Worm (Caenorhabditis elegans): ENCODE data around the gene far-4.

far-4 gene

DNA sequence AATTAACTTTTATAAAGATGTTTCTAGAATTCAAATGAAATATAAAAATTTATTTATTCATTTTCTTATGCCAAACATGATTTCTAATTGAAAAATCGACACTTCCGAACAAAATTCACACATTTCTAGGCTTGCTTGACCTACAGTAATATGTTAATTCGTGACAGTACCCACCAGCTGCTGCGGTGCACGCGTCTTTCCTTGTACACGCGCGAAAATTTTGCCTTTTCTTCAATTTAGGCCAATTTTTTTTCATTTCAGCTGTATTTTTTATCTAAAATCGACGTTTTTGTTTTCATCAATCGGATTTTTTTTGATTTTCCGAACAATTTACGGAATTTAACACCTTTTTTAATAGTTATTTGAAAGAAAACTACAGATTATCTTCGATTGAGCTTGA is 609 bp upstream of the far-4 start:
- TF ChIP-seq ceh-13 (GFP tag; optimal IDR thresholded peaks at IDR 0.05) (no peak), F13C5.2 (tag; optimal IDR thresholded peaks at IDR 0.05) (no peak), hmg-4 (GFP tag; optimal IDR thresholded peaks at IDR 0.05) (no peak), hmbx-1 (tag; optimal IDR thresholded peaks at IDR 0.05) (no peak), hnd-1 (tag; optimal IDR thresholded peaks at IDR 0.05) (no peak), pes-1 (GFP tag; IDR thresholded peaks at IDR 0.05) (no peak), tra-4 (tag; optimal IDR thresholded peaks at IDR 0.05) (no peak), scrt-1 (GFP tag; IDR thresholded peaks at IDR 0.05) (no peak), sea-1 (GFP tag; conservative IDR thresholded peaks at IDR 0.05) (no peak), ets-7 (tag; optimal IDR thresholded peaks at IDR 0.05) (no peak), tbx-11 (GFP tag; IDR thresholded peaks at IDR 0.05) (no peak), ceh-36 (tag; optimal IDR thresholded peaks at IDR 0.05) (no peak), flt-1 (GFP tag; IDR thresholded peaks at IDR 0.05) (no peak), aly-1 (tag; optimal IDR thresholded peaks at IDR 0.05) (no peak), B0310.2 (tag; optimal IDR thresholded peaks at IDR 0.05) (no peak), tbx-37 (GFP tag; conservative IDR thresholded peaks at IDR 0.05) (no peak), ama-1 (optimal IDR thresholded peaks at IDR 0.05) (no peak)

DNA sequence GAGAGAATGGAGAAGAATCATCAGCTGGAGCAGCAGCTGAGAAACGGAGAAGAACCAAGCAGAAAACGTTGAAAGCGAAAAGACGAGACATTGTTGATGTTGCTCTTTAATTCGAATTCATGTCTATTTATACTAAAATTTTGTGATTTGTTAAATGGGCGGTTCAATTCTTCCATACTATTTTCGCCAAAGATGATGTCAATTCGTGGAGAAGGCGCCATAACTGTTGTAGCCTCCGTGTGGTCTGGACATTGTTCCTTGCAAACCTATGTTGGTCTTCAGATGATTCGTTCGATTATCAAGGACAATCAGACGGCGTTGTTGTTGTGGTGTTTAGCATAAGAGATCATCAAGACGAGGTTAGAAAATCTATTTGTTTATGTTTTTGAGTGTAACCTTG is 2.0 kb downstream of the far-4 start, which contains the start of gene far-3:
Gene far-3 (minus strand): TSS at position 101 of the 400 bp plus-strand sequence.
- TF ChIP-seq ceh-13 (GFP tag; optimal IDR thresholded peaks at IDR 0.05) (no peak), hmbx-1 (tag; optimal IDR thresholded peaks at IDR 0.05) (no peak), tbx-11 (GFP tag; IDR thresholded peaks at IDR 0.05) (no peak), B0310.2 (tag; optimal IDR thresholded peaks at IDR 0.05) (no peak), ama-1 (optimal IDR thresholded peaks at IDR 0.05) (no peak)

DNA sequence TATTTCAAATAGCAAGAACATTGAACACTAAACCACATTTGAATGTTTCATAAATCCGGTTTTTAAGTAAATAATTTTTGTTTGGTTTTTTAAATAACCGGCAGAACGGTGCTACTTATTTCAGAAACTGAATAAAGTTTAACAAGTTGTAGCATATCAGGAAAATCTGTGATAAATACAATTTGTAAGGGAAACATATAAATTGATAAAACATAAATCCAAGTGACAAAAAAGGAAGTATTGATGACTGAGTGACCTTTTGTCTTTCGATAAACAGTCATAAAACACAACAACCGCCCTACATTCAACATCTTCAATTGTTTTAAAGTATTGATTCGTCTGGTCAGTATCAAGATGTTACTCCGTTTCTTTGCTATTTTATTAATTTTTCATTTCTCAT is 4.2 kb downstream of the far-4 start, which contains the start of gene far-5:
Gene far-5 (plus strand): TSS at position 301 of the 400 bp plus-strand sequence.
- TF ChIP-seq F13C5.2 (tag; optimal IDR thresholded peaks at IDR 0.05) (no peak), ets-7 (tag; optimal IDR thresholded peaks at IDR 0.05) (no peak), hnd-1 (tag; optimal IDR thresholded peaks at IDR 0.05) (no peak), hmbx-1 (tag; optimal IDR thresholded peaks at IDR 0.05) (no peak), aly-1 (tag; optimal IDR thresholded peaks at IDR 0.05) (no peak), hmg-4 (GFP tag; optimal IDR thresholded peaks at IDR 0.05) (no peak), sea-1 (GFP tag; conservative IDR thresholded peaks at IDR 0.05) (no peak), tbx-37 (GFP tag; conservative IDR thresholded peaks at IDR 0.05) (no peak), ama-1 (optimal IDR thresholded peaks at IDR 0.05) (no peak), tra-4 (tag; optimal IDR thresholded peaks at IDR 0.05) (no peak), flt-1 (GFP tag; IDR thresholded peaks at IDR 0.05) (no peak), ceh-13 (GFP tag; optimal IDR thresholded peaks at IDR 0.05) (no peak), B0310.2 (tag; optimal IDR thresholded peaks at IDR 0.05) (no peak), scrt-1 (GFP tag; IDR thresholded peaks at IDR 0.05) (no peak), pes-1 (GFP tag; IDR thresholded peaks at IDR 0.05) (no peak), tbx-11 (GFP tag; IDR thresholded peaks at IDR 0.05) (no peak)

DNA sequence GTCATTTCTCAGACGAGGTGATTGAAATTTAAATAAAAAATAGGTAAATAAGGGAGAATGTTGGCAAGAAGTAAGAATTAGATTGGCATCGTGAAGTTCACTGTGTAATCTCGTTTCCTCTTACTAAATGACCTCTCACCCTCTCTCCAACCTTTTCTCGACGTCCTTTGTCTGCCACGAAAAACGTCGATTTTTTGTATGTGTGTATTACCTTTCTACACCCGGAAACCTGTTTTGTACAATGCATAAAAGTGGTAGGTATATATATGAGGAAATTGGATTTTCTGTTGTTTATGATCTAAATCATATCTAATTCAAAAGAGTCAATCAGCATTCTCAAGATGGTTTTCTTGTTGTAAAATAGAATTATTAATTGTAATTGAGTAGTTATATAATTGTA is 6.6 kb downstream of the far-4 start, which contains the start of the genes F15B9.11 and dsl-7:
Gene F15B9.11 (minus strand): TSS at position 5 of the 400 bp plus-strand sequence.
Gene dsl-7 (plus strand): TSS at position 260 of the 400 bp plus-strand sequence.
- TF ChIP-seq tra-4 (tag; optimal IDR thresholded peaks at IDR 0.05): no peak
- no peak for TF ChIP-seq ceh-13 (GFP tag; optimal IDR thresholded peaks at IDR 0.05)
- TF ChIP-seq ceh-36 (tag; optimal IDR thresholded peaks at IDR 0.05): no peak
- no peak for TF ChIP-seq hmg-4 (GFP tag; optimal IDR thresholded peaks at IDR 0.05)
- no peak for TF ChIP-seq ama-1 (optimal IDR thresholded peaks at IDR 0.05)
- TF ChIP-seq hnd-1 (tag; optimal IDR thresholded peaks at IDR 0.05): no peak
- TF ChIP-seq F13C5.2 (tag; optimal IDR thresholded peaks at IDR 0.05): no peak
- TF ChIP-seq ets-7 (tag; optimal IDR thresholded peaks at IDR 0.05): no peak
- no peak for TF ChIP-seq flt-1 (GFP tag; IDR thresholded peaks at IDR 0.05)
- no peak for TF ChIP-seq B0310.2 (tag; optimal IDR thresholded peaks at IDR 0.05)

DNA sequence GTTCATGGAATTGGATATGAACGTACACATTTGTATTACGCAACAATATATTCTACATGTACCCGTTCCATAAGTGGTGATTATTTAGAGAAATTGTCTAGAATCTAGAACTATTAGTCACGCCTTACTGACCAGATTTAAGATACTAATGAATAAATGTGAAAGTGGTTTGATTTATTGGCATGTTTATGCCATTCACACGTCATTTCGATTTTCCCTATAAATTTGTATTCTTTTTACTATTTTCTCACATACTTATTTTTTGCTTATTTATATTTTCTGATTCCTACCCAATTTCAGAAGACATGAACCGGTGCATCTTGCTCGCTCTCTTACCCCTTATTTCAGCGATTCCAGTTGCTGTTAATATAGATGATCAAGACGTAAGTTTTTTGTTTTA is 11.2 kb downstream of the far-4 start, which contains the start of gene F15B9.8:
Gene F15B9.8 (plus strand): TSS at position 301 of the 400 bp plus-strand sequence.
- TF ChIP-seq ceh-13 (GFP tag; optimal IDR thresholded peaks at IDR 0.05): no peak
- no peak for TF ChIP-seq tra-4 (tag; optimal IDR thresholded peaks at IDR 0.05)
- no peak for TF ChIP-seq F13C5.2 (tag; optimal IDR thresholded peaks at IDR 0.05)
- no peak for TF ChIP-seq tbx-11 (GFP tag; IDR thresholded peaks at IDR 0.05)
- no peak for TF ChIP-seq flt-1 (GFP tag; IDR thresholded peaks at IDR 0.05)
- TF ChIP-seq hmg-4 (GFP tag; optimal IDR thresholded peaks at IDR 0.05): no peak
- no peak for TF ChIP-seq pes-1 (GFP tag; IDR thresholded peaks at IDR 0.05)
- TF ChIP-seq ama-1 (optimal IDR thresholded peaks at IDR 0.05): no peak
- no peak for TF ChIP-seq tbx-37 (GFP tag; conservative IDR thresholded peaks at IDR 0.05)
- no peak for TF ChIP-seq ets-7 (tag; optimal IDR thresholded peaks at IDR 0.05)
- no peak for TF ChIP-seq hnd-1 (tag; optimal IDR thresholded peaks at IDR 0.05)
- TF ChIP-seq scrt-1 (GFP tag; IDR thresholded peaks at IDR 0.05): no peak
- no peak for TF ChIP-seq hmbx-1 (tag; optimal IDR thresholded peaks at IDR 0.05)
- no peak for TF ChIP-seq aly-1 (tag; optimal IDR thresholded peaks at IDR 0.05)
- TF ChIP-seq ceh-36 (tag; optimal IDR thresholded peaks at IDR 0.05): no peak
- no peak for TF ChIP-seq B0310.2 (tag; optimal IDR thresholded peaks at IDR 0.05)

DNA sequence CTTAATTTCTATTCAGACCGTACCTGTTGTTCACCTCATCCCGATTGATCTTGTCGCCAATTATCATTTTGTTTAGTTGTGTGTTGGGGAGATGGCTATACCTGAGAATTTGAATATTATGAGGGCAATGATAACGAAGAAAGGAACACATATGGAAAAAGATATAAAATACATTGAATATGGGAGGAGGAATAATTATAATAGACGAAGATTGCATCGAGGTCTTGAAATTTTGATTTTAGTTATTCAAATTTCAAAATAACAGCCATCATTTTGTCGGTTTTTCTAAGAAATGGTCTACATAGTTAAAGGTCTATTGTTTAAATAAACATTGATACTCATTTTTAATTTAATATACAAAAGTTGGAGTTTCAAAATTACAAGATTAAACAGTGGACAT is 12.4 kb downstream of the far-4 start, which contains the start of gene shw-3:
Gene shw-3 (minus strand): TSS at position 101 of the 400 bp plus-strand sequence.
- TF ChIP-seq ceh-13 (GFP tag; optimal IDR thresholded peaks at IDR 0.05) (no peak), ceh-36 (tag; optimal IDR thresholded peaks at IDR 0.05) (no peak), sea-1 (GFP tag; conservative IDR thresholded peaks at IDR 0.05) (no peak), F13C5.2 (tag; optimal IDR thresholded peaks at IDR 0.05) (no peak), B0310.2 (tag; optimal IDR thresholded peaks at IDR 0.05) (no peak)

DNA sequence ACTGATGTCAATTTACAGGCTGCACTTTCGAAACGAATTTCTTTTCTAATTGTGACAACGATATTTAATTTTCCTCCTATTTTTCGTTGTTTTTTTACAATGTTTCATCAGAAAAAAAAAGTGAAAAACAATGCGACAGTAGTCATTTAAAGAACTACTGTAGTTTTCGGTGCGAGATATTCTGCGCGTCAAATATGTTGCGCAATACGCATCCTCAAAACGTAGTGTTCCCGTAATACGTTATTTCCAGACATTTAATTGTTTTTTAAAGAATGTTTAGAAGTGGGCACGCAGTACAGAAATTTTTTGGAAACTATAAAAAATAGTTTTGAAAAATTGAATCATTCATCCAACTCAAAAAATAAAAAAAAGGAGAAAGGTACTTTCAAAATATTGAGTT is 25.4 kb downstream of the far-4 start:
- TF ChIP-seq tbx-37 (GFP tag; conservative IDR thresholded peaks at IDR 0.05) (no peak), tra-4 (tag; optimal IDR thresholded peaks at IDR 0.05) (no peak), aly-1 (tag; optimal IDR thresholded peaks at IDR 0.05) (no peak), ceh-13 (GFP tag; optimal IDR thresholded peaks at IDR 0.05) (no peak), F13C5.2 (tag; optimal IDR thresholded peaks at IDR 0.05) (no peak), ceh-36 (tag; optimal IDR thresholded peaks at IDR 0.05) (no peak), hmg-4 (GFP tag; optimal IDR thresholded peaks at IDR 0.05) (no peak), ets-7 (tag; optimal IDR thresholded peaks at IDR 0.05) (no peak), ama-1 (optimal IDR thresholded peaks at IDR 0.05) (no peak), tbx-11 (GFP tag; IDR thresholded peaks at IDR 0.05) (no peak), hnd-1 (tag; optimal IDR thresholded peaks at IDR 0.05) (no peak), hmbx-1 (tag; optimal IDR thresholded peaks at IDR 0.05) (no peak), flt-1 (GFP tag; IDR thresholded peaks at IDR 0.05) (no peak), B0310.2 (tag; optimal IDR thresholded peaks at IDR 0.05) (no peak), sea-1 (GFP tag; conservative IDR thresholded peaks at IDR 0.05) (no peak), pes-1 (GFP tag; IDR thresholded peaks at IDR 0.05) (no peak)

Data from whole organism, early embryonic.